Worm (Caenorhabditis elegans): ENCODE measurements around the gene lep-2.

lep-2 gene

DNA sequence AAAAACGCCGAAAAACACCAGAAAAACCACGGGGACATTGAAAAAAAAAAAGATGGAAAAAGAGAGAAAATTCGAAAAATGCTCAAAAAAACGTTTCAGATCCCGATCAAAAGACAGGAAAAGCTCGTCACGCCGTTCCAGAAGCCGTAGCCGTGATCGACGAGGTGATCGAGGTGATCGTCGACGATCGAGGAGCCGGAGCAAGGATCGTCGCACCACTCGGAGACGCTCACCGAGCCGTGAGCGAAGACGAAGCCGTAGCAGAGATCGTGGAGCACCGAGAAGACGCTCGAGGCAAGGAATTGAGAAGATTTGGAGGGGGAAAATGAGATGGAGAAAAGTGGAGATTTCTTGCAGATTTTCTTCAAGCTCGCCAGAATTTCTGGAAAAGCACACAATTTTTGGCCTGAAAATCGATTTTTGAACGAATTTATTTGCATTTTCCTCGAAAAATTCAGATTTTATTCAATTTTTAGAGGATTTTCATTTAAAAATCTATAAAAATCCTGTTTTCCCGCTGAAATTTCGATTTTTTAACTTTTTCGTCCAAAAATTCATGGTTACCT, 21.2 kb downstream of the lep-2 start:
- TF ChIP-seq mml-1 (tag; optimal IDR thresholded peaks at IDR 0.05) (no peak), ceh-9 (tag; optimal IDR thresholded peaks at IDR 0.05) (no peak), elt-1 (tag; optimal IDR thresholded peaks at IDR 0.05) (no peak), nhr-76 (tag; optimal IDR thresholded peaks at IDR 0.05) (no peak), fkh-2 (tag; optimal IDR thresholded peaks at IDR 0.05) (no peak), ceh-16 (tag; optimal IDR thresholded peaks at IDR 0.05) (no peak), nhr-23 (tag; optimal IDR thresholded peaks at IDR 0.05) (no peak), pha-4 (tag; optimal IDR thresholded peaks at IDR 0.05) (no peak), snpc-4 (tag; optimal IDR thresholded peaks at IDR 0.05) (no peak), nhr-237 (tag; optimal IDR thresholded peaks at IDR 0.05) (no peak), lin-15B (tag; optimal IDR thresholded peaks at IDR 0.05) (no peak)

DNA sequence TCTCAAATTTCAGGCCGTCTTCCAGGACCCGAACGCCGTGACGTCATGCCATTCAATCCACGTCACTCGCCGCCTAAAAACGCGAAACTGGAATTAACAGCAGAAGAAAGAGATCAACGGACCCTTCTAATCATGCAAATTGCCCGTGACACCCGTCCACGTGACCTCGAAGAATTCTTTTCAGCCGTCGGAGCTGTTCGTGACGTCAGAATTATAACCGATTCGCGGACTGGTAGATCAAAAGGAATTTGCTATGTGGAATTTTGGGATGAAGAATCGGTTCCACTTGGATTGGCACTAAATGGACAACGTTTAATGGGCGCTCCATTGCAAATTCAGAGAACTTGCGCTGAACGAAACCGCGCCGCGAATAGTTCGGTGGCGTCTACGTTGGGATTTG, 23.3 kb downstream of the lep-2 start:
- TF ChIP-seq sea-2 (GFP tag; optimal IDR thresholded peaks at IDR 0.05) (no peak), nhr-77 (tag; optimal IDR thresholded peaks at IDR 0.05) (no peak), fkh-2 (tag; optimal IDR thresholded peaks at IDR 0.05) (no peak), aly-2 (tag; optimal IDR thresholded peaks at IDR 0.05) (no peak), nhr-43 (tag; optimal IDR thresholded peaks at IDR 0.05; ENCODE audit: poor library complexity, severe bottlenecking) (no peak), ceh-16 (tag; optimal IDR thresholded peaks at IDR 0.05) (no peak), nhr-25 (tag; optimal IDR thresholded peaks at IDR 0.05) (no peak), ceh-82 (tag; optimal IDR thresholded peaks at IDR 0.05) (no peak), ceh-9 (tag; optimal IDR thresholded peaks at IDR 0.05) (no peak), mml-1 (tag; optimal IDR thresholded peaks at IDR 0.05) (no peak), ztf-11 (tag; optimal IDR thresholded peaks at IDR 0.05) (no peak), lsy-12 (tag; optimal IDR thresholded peaks at IDR 0.05) (no peak), unc-39 (tag; optimal IDR thresholded peaks at IDR 0.05) (no peak), lin-39 (tag; optimal IDR thresholded peaks at IDR 0.05) (no peak), unc-62 (GFP tag; optimal IDR thresholded peaks at IDR 0.05) (no peak), fos-1 (tag; optimal IDR thresholded peaks at IDR 0.05) (no peak), nfya-1 (tag; optimal IDR thresholded peaks at IDR 0.05; ENCODE audit: insufficient read depth) (no peak), pqm-1 (tag; optimal IDR thresholded peaks at IDR 0.05) (no peak)

DNA sequence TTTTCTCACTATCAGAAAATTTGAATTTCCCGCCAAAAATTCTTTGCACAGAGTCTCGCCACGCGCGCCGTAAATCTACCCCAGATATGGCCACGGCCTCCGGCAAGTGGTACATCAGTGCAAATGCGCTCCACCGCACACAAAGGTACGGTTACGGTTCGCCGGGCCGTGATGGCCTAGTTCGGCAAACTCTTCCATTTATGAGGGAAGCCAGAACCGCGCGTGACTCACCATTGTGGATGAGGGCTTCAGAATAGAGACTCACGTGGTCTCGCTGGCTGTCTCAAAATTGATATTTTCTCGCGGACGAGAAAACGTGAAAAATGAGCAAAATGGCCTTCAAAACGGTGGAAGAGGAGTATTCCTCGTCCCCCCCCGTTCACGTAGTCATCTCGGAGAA, 27.7 kb downstream of the lep-2 start:
- TF ChIP-seq nhr-67 (tag; optimal IDR thresholded peaks at IDR 0.05) (no peak), R02D3.7 (tag; optimal IDR thresholded peaks at IDR 0.05) (no peak), aly-2 (tag; optimal IDR thresholded peaks at IDR 0.05) (no peak), ztf-11 (tag; optimal IDR thresholded peaks at IDR 0.05) (no peak), unc-62 (GFP tag; optimal IDR thresholded peaks at IDR 0.05) (no peak), lin-39 (tag; optimal IDR thresholded peaks at IDR 0.05) (no peak), elt-3 (tag; optimal IDR thresholded peaks at IDR 0.05) (no peak), elt-2 (tag; optimal IDR thresholded peaks at IDR 0.05) (no peak), fkh-2 (tag; optimal IDR thresholded peaks at IDR 0.05) (no peak), ceh-9 (tag; optimal IDR thresholded peaks at IDR 0.05) (no peak), lsy-12 (tag; optimal IDR thresholded peaks at IDR 0.05) (no peak), ceh-28 (tag; optimal IDR thresholded peaks at IDR 0.05) (no peak), hmg-11 (tag; optimal IDR thresholded peaks at IDR 0.05) (no peak), ZK546.5 (tag; optimal IDR thresholded peaks at IDR 0.05) (no peak), mml-1 (tag; optimal IDR thresholded peaks at IDR 0.05) (no peak), ceh-16 (tag; optimal IDR thresholded peaks at IDR 0.05) (no peak), ama-1 (optimal IDR thresholded peaks at IDR 0.05) (no peak), zag-1 (tag; optimal IDR thresholded peaks at IDR 0.05) (no peak)

DNA sequence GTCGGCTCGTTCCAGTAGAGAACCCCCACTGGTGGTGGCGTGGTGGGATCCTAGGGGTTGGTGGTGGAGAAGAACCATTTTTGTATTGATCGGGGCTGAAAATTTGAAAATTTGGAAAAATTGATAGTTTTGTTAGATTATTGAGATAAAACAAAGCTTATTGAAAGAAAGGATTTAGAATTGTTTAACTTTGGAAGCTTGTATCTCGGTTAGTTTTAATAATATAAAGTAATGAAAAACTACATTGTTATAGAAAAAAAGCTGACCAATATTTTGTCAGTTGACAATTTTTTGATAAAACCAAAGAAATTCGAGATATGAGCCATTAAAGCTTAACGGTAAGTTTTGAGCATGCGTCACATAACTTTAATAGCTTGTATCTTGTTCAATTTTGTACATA, 37.9 kb downstream of the lep-2 start, which contains the start of gene abhd-14:
Gene abhd-14 (minus strand): TSS at position 101 of the 400 bp plus-strand sequence.
- TF ChIP-seq ZK546.5 (tag; optimal IDR thresholded peaks at IDR 0.05) = no peak
- no peak for TF ChIP-seq skn-1 (tag; optimal IDR thresholded peaks at IDR 0.05)
- TF ChIP-seq elt-2 (tag; optimal IDR thresholded peaks at IDR 0.05) = no peak
- no peak for TF ChIP-seq hmg-11 (tag; optimal IDR thresholded peaks at IDR 0.05)
- no peak for TF ChIP-seq unc-62 (GFP tag; optimal IDR thresholded peaks at IDR 0.05)
- TF ChIP-seq fkh-2 (tag; optimal IDR thresholded peaks at IDR 0.05) = no peak
- no peak for TF ChIP-seq nfya-1 (tag; optimal IDR thresholded peaks at IDR 0.05; ENCODE audit: insufficient read depth)
- no peak for TF ChIP-seq ztf-11 (tag; optimal IDR thresholded peaks at IDR 0.05)
- no peak for TF ChIP-seq nhr-23 (tag; optimal IDR thresholded peaks at IDR 0.05)
- no peak for TF ChIP-seq elt-1 (tag; optimal IDR thresholded peaks at IDR 0.05)
- no peak for TF ChIP-seq nhr-28 (tag; optimal IDR thresholded peaks at IDR 0.05)
- no peak for TF ChIP-seq pqm-1 (tag; optimal IDR thresholded peaks at IDR 0.05)
- TF ChIP-seq ztf-4 (tag; optimal IDR thresholded peaks at IDR 0.05) = no peak
- no peak for TF ChIP-seq unc-39 (tag; optimal IDR thresholded peaks at IDR 0.05)
- TF ChIP-seq ceh-82 (tag; optimal IDR thresholded peaks at IDR 0.05) = no peak
- TF ChIP-seq mml-1 (tag; optimal IDR thresholded peaks at IDR 0.05) = no peak
- TF ChIP-seq nhr-12 (tag; optimal IDR thresholded peaks at IDR 0.05) = no peak
- no peak for TF ChIP-seq nhr-25 (tag; optimal IDR thresholded peaks at IDR 0.05)

All from whole organism, L3 larva.